Worm (Caenorhabditis elegans): ENCODE results near the gene skr-7.

DNA sequence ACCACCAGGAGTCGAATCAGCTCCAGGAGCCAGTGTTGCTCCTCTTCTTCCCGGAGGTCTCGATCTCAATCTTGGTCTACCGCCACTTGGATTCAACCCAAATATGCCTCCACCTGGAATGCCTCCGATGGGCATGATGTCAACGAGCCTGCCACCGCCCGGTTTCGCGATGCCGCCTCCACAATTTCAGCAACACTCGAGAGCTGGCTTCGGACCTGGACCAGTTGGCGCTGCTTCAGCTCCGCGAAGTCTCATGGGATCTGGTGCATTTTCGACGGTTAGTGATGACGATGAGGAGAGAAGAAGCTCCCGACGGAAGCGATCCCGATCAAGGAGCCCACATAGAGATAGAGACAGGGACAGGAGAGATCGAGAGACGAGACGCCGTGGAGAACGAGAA is 49.2 kb upstream of the skr-7 start:
- no peak for TF ChIP-seq him-1 (tag; optimal IDR thresholded peaks at IDR 0.05)
- TF ChIP-seq W03F9.2 (tag; optimal IDR thresholded peaks at IDR 0.05): no peak

Measured in whole organism, L4/young adult.